Fruit fly (Drosophila melanogaster): ENCODE measurements around the gene CG42634.

DNA sequence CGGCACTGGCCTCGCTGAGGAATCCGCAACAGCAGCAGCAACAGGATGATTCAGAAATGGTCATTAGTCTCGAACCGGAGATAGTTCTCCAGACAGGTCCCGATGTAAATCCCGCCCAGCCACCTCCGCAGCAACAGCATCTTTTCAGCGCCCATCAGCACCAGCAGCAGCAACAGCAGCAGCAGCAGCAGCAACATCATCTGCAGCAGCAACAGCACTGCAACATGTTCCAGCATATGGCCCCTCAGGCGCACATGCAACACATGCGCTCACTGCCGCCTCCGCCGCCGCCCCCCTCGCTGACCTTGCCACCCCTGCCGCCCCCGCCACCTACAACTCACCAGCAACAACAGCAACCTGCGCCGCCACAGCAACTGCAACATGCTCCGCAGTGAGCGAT, 34.7 kb upstream of the CG42634 start:
- TF ChIP-seq lola (GFP tag; optimal IDR thresholded peaks at IDR 0.05) (no peak), usp (GFP tag; optimal IDR thresholded peaks at IDR 0.05) (no peak), CG32264 (GFP tag; optimal IDR thresholded peaks at IDR 0.05) (no peak), psq (GFP tag; optimal IDR thresholded peaks at IDR 0.05) (no peak), pan (optimal IDR thresholded peaks at IDR 0.05) (no peak), Sp1 (GFP tag; optimal IDR thresholded peaks at IDR 0.05) (no peak)

Measured in whole organism, wandering third instar larva.